Worm (Caenorhabditis elegans) whole organism, L4 larva: ENCODE results near the gene F48F5.6.

Experiments used
- F44E2.7 ChIP-seq: fragments of 200-800 bp; sonication (Bioruptor generic); IDR thresholded peaks from 2 replicates; pipeline ENCODE4 v2.1.2; 2022; ENCODE audit warnings: missing genetic modification characterization, missing compliant biosample characterization
- aha-1 ChIP-seq: fragments of 150-350 bp; peaks from one replicate; lab custom pipeline; 2014; ENCODE audit warnings: missing biosample characterization, missing genetic modification characterization
- ceh-28 ChIP-seq: fragments of 150-350 bp; optimal IDR thresholded peaks from 2 replicates; lab custom pipeline; 2014; ENCODE audit warnings: missing biosample characterization, missing genetic modification reagents, missing genetic modification characterization
- daf-19 ChIP-seq: fragments of 200-800 bp; sonication (Bioruptor generic); conservative IDR thresholded peaks from 2 replicates; pipeline ENCODE4 v1.3.6; 2022; ENCODE audit warnings: missing genetic modification characterization, missing compliant biosample characterization
- dmd-9 ChIP-seq: fragments of 200-800 bp; sonication (Bioruptor generic); IDR thresholded peaks from 2 replicates; pipeline ENCODE4 v1.3.6; 2022; ENCODE audit warnings: missing genetic modification reagents, missing genetic modification characterization, missing compliant biosample characterization
- duxl-1 ChIP-seq: sonication (generic microtip); optimal IDR thresholded peaks from 2 replicates; lab custom pipeline; 2016; ENCODE audit warnings: mild to moderate bottlenecking, missing genetic modification characterization, moderate library complexity, missing compliant biosample characterization; ENCODE audit not compliant: poor library complexity
- egl-43 ChIP-seq: fragments of 200-800 bp; sonication (Bioruptor generic); IDR thresholded peaks from 2 replicates; pipeline ENCODE4 v1.3.6; 2022; ENCODE audit warnings: missing genetic modification reagents, missing genetic modification characterization, missing compliant biosample characterization
- lin-13 ChIP-seq: fragments of 150-350 bp; optimal IDR thresholded peaks from 2 replicates; lab custom pipeline; 2014; ENCODE audit warnings: missing biosample characterization, missing genetic modification reagents, missing genetic modification characterization
- lsy-2 ChIP-seq, 2 experiments: fragments of 150-350 bp in 1 of 2; sonication (generic microtip) in 1 of 2; optimal IDR thresholded peaks; 2 replicates each; lab custom pipeline; 2014 to 2017; ENCODE audit warnings: missing biosample characterization in 2 of 2, missing genetic modification characterization in 2 of 2
- mdl-1 ChIP-seq, 2 experiments: fragments of 150-350 bp in 1 of 2; sonication (generic microtip) in 1 of 2; optimal IDR thresholded peaks; 2 replicates each; lab custom pipeline; 2014 to 2017; ENCODE audit warnings: missing biosample characterization in 2 of 2, missing genetic modification characterization in 2 of 2
- nhr-11 ChIP-seq: fragments of 150-350 bp; optimal IDR thresholded peaks from 2 replicates; lab custom pipeline; 2014; ENCODE audit warnings: missing biosample characterization, missing genetic modification characterization
- nhr-48 ChIP-seq: sonication (generic microtip); optimal IDR thresholded peaks from 2 replicates; lab custom pipeline; 2016; ENCODE audit warnings: mild to moderate bottlenecking, missing genetic modification characterization, missing compliant biosample characterization
- set-16 ChIP-seq: fragments of 200-800 bp; sonication (Bioruptor generic); IDR thresholded peaks from 2 replicates; pipeline ENCODE4 v1.3.6; 2022; ENCODE audit warnings: missing genetic modification reagents, missing genetic modification characterization, missing compliant biosample characterization

F48F5.6 gene

ce11 chrV:20406817-20407216, 46.2 kb downstream of the F48F5.6 start:
- TF ChIP-seq daf-19 (GFP tag; lab: Robert Waterston, UW) (no peak), aha-1 (tag; lab: Kevin White, UChicago) (peak; percentile 64)

ce11 chrV:20402842-20403241, 50.1 kb downstream of the F48F5.6 start:
- peak; percentile 51; the same call in 1 of the 2 replicates for TF ChIP-seq egl-43 (GFP tag; lab: Robert Waterston, UW)
- peak in 1 of 2 experiments; percentile 29 for TF ChIP-seq lsy-2 (tag; optimal IDR thresholded peaks at IDR 0.05; lab: Kevin White, UChicago)
- peak; percentile 62 for TF ChIP-seq aha-1 (tag; lab: Kevin White, UChicago)
- TF ChIP-seq lin-13 (GFP tag; lab: Kevin White, UChicago): no peak
- TF ChIP-seq nhr-11 (tag; lab: Kevin White, UChicago): peak; percentile 74
- no peak for TF ChIP-seq duxl-1 (tag; lab: Kevin White, UChicago)

DNA sequence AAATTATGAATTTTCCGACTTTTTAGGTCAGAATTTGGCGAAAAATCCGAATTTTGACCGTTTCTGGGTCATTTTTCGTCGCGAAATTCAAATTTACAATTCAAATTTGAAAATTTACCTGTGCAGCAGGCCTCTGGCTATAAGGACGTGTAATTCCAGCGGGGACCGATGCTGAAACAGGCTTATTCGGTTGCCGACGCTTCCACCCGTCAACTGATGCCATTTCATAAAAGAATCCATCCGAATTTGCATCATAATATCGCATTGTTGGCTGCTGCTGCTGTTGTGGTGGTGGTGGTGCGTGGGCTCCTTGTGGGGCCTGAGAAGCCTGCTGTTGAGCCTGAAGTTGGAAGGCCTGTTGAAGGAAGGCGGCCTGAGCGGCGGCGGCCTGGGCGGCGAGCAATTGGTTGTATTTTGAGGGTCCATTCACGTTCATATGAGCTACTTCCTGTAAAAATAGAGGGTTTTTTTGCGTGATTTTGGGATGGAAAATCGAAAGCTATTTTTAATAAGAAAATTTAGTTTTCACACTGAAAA, 53.4 kb downstream of the F48F5.6 start:
- 0 out of 2 replicates have a peak, but pooled peaks have one; percentile 28 for TF ChIP-seq F44E2.7 (GFP tag; lab: Robert Waterston, UW)
- TF ChIP-seq ceh-28 (tag; lab: Kevin White, UChicago): no peak
- TF ChIP-seq dmd-9 (GFP tag; lab: Robert Waterston, UW): 0 out of 2 replicates have a peak, but pooled peaks have one; percentile 37
- no peak for TF ChIP-seq nhr-48 (tag; lab: Kevin White, UChicago)
- no peak for TF ChIP-seq mdl-1 (tag; optimal IDR thresholded peaks at IDR 0.05; lab: Kevin White, UChicago)
- peak; percentile 77 for TF ChIP-seq set-16 (GFP tag; lab: Robert Waterston, UW)
- TF ChIP-seq egl-43 (GFP tag; lab: Robert Waterston, UW): 0 out of 2 replicates have a peak, but pooled peaks have one; percentile 9
